Worm (Caenorhabditis elegans): ENCODE results near the gene ZK673.2.
"Not testable (repeated sequence)": the region's sequence is repeated elsewhere in the genome, so short reads cannot be mapped to it uniquely, and the experiment has no call there.

- not testable (repeated sequence) for TF ChIP-seq lin-39 (tag; optimal IDR thresholded peaks at IDR 0.05); pag-3 (tag; optimal IDR thresholded peaks at IDR 0.05; ENCODE audit: borderline replicate concordance, insufficient read depth); lin-15B (tag; optimal IDR thresholded peaks at IDR 0.05); isw-1 (GFP tag; IDR thresholded peaks at IDR 0.05); vab-15 (tag; optimal IDR thresholded peaks at IDR 0.05); aha-1 (tag; optimal IDR thresholded peaks at IDR 0.05); ceh-82 (tag; optimal IDR thresholded peaks at IDR 0.05); nhr-237 (tag; optimal IDR thresholded peaks at IDR 0.05); nhr-12 (tag; optimal IDR thresholded peaks at IDR 0.05); skn-1 (tag; optimal IDR thresholded peaks at IDR 0.05); mep-1 (tag; optimal IDR thresholded peaks at IDR 0.05); unc-30 (tag; optimal IDR thresholded peaks at IDR 0.05)
Measured at ce11 chrII:10493034-10493433, 45.0 kb downstream of the ZK673.2 start, which contains the start of gene ZK666.8.
